Worm (Caenorhabditis elegans) whole organism, midembryonic: ENCODE data around the gene aps-2.

Source experiments
- T22C8.4 ChIP-seq: fragments of 200-800 bp; sonication (Bioruptor generic); IDR thresholded peaks from 2 replicates; pipeline ENCODE4 v1.3.6; 2022; ENCODE audit warnings: missing genetic modification characterization, missing compliant biosample characterization
- cog-1 ChIP-seq: sonication (generic microtip); optimal IDR thresholded peaks from 2 replicates; lab custom pipeline; 2016; ENCODE audit warnings: missing genetic modification characterization, missing compliant biosample characterization
- flt-1 ChIP-seq: fragments of 200-800 bp; sonication (Bioruptor generic); IDR thresholded peaks from 2 replicates; pipeline ENCODE4 v1.3.6; 2022; ENCODE audit warnings: missing genetic modification characterization, missing compliant biosample characterization
- klf-2 ChIP-seq: fragments of 200-800 bp; sonication (Bioruptor generic); conservative IDR thresholded peaks from 2 replicates; pipeline ENCODE4 v1.3.6; 2022; ENCODE audit warnings: missing genetic modification reagents, missing genetic modification characterization, missing compliant biosample characterization
- med-1 ChIP-seq: sonication (generic microtip); optimal IDR thresholded peaks from 2 replicates; lab custom pipeline; 2017; ENCODE audit warnings: missing genetic modification characterization, mild to moderate bottlenecking, missing compliant biosample characterization, antibody characterized with exemption, missing genetic modification reagents; ENCODE audit not compliant: insufficient read depth
- ref-1 ChIP-seq: fragments of 200-800 bp; sonication (Bioruptor generic); conservative IDR thresholded peaks from 2 replicates; pipeline ENCODE4 v1.3.6; 2022; ENCODE audit warnings: missing genetic modification reagents, missing genetic modification characterization, missing compliant biosample characterization
- tab-1 ChIP-seq: fragments of 200-800 bp; sonication (Bioruptor generic); IDR thresholded peaks from 2 replicates; pipeline ENCODE4 v1.3.6; 2022; ENCODE audit warnings: missing genetic modification characterization, missing compliant biosample characterization
- ztf-23 ChIP-seq: fragments of 200-800 bp; sonication (Bioruptor generic); IDR thresholded peaks from 2 replicates; pipeline ENCODE4 v1.3.6; 2022; ENCODE audit warnings: missing genetic modification reagents, missing genetic modification characterization, missing compliant biosample characterization
- ztf-29 ChIP-seq: fragments of 200-800 bp; sonication (Bioruptor generic); IDR thresholded peaks from 2 replicates; pipeline ENCODE4 v1.3.6; 2022; ENCODE audit warnings: missing genetic modification reagents, missing genetic modification characterization, missing compliant biosample characterization

DNA sequence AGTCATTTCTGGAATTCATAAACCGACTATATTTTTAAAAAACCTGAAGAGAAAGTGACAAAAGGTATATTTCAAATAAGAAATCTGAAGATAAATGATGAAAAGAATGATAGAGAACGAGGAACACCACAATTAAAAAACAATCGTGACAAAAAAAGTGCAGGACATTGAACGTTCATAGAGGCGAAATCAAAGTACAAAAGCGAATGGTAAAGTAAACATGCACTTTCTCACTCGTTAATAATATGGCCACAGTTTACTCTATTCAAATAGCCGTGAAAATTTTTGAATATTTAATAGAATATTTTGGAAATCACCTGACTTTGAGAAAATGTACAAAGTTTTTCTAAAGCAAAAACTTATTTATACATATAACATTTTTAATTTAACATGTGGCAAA lies 34.1 kb downstream of the aps-2 start, which contains the start of gene F46H6.5:
- TF ChIP-seq tab-1 (GFP tag; lab: Robert Waterston, UW) = no peak
- no peak for TF ChIP-seq ztf-23 (GFP tag; lab: Robert Waterston, UW)
- no peak for TF ChIP-seq T22C8.4 (GFP tag; lab: Robert Waterston, UW)
- TF ChIP-seq flt-1 (GFP tag; lab: Robert Waterston, UW) = no peak
- TF ChIP-seq klf-2 (GFP tag; lab: Robert Waterston, UW) = no peak
- no peak for TF ChIP-seq ref-1
- TF ChIP-seq cog-1 = no peak
- no peak for TF ChIP-seq med-1
- no peak for TF ChIP-seq ztf-29 (GFP tag; lab: Robert Waterston, UW)
